Worm (Caenorhabditis elegans) whole organism, mixed stage, embryonic: ENCODE measurements around the gene C12D5.5.

Experiments used
- blmp-1 ChIP-seq: fragments of 150-350 bp; optimal IDR thresholded peaks from 2 replicates; lab custom pipeline; 2014; ENCODE audit warnings: missing biosample characterization, missing genetic modification characterization
- nhr-76 ChIP-seq: sonication (generic microtip); optimal IDR thresholded peaks from 2 replicates; lab custom pipeline; 2017; ENCODE audit warnings: missing biosample characterization, missing genetic modification characterization

DNA sequence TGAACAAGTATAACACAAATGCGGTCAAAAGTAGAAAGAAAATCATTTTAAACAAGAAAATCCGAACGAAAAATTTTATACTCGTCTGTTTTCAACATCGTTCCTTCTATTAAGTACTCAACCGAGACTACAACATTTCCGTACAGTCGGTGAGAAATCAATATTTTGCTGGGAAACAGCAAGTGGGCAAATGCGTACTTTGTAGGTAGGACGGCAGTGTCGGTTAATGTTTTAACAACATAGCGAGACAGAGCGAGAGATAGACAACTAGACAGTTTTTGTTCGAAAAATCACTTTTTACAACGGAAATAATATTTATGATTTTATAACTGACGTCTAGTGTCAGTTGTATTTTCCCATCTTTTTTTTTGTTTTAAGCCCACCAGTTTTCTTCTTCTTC, 13.3 kb downstream of the C12D5.5 start, which contains the start of gene cyp-33A1:
- no peak for TF ChIP-seq nhr-76 (tag; lab: Kevin White, UChicago)
- TF ChIP-seq blmp-1 (tag; lab: Kevin White, UChicago), result no peak
